Worm (Caenorhabditis elegans) whole organism, mixed stage, embryonic: ENCODE results near the gene T11B7.5.
A peak's percentile ranks its signal among the peaks of the same experiment; 100 is the strongest.

Source experiments
- M03D4.4 ChIP-seq: sonication (generic microtip); optimal IDR thresholded peaks from 2 replicates; lab custom pipeline; 2017; ENCODE audit warnings: mild to moderate bottlenecking, missing genetic modification characterization, missing compliant biosample characterization
- bed-3 ChIP-seq: fragments of 200-800 bp; sonication (Bioruptor generic); optimal IDR thresholded peaks from 3 replicates; lab custom pipeline; 2018; ENCODE audit warnings: mild to moderate bottlenecking, missing genetic modification characterization, moderate library complexity, missing compliant biosample characterization
- ceh-39 ChIP-seq: fragments of 150-350 bp; optimal IDR thresholded peaks from 2 replicates; lab custom pipeline; 2014; ENCODE audit warnings: missing biosample characterization, missing genetic modification characterization
- ceh-83 ChIP-seq: fragments of 200-800 bp; sonication (Bioruptor generic); optimal IDR thresholded peaks from 2 replicates; lab custom pipeline; 2018; ENCODE audit warnings: mild to moderate bottlenecking, missing genetic modification characterization, missing compliant biosample characterization
- ces-1 ChIP-seq: fragments of 150-350 bp; optimal IDR thresholded peaks from 2 replicates; lab custom pipeline; 2014; ENCODE audit warnings: missing biosample characterization, missing genetic modification reagents, missing genetic modification characterization
- cnd-1 ChIP-seq: fragments of 200-800 bp; sonication (Bioruptor generic); optimal IDR thresholded peaks from 2 replicates; lab custom pipeline; 2018; ENCODE audit warnings: mild to moderate bottlenecking, missing genetic modification characterization, missing compliant biosample characterization
- drap-1 ChIP-seq: fragments of 200-800 bp; sonication (Bioruptor generic); optimal IDR thresholded peaks from 3 replicates; lab custom pipeline; 2018; ENCODE audit warnings: mild to moderate bottlenecking, missing genetic modification characterization, missing compliant biosample characterization
- elt-1 ChIP-seq: sonication (generic microtip); optimal IDR thresholded peaks from 2 replicates; lab custom pipeline; 2017; ENCODE audit warnings: missing genetic modification characterization, mild to moderate bottlenecking, missing compliant biosample characterization, antibody characterized with exemption, moderate library complexity, borderline replicate concordance; ENCODE audit not compliant: insufficient read depth
- elt-3 ChIP-seq: fragments of 150-350 bp; optimal IDR thresholded peaks from 2 replicates; lab custom pipeline; 2014; ENCODE audit warnings: missing biosample characterization, missing genetic modification characterization
- flh-1 ChIP-seq: fragments of 200-800 bp; sonication (Bioruptor generic); optimal IDR thresholded peaks from 2 replicates; lab custom pipeline; 2018; ENCODE audit warnings: mild to moderate bottlenecking, missing genetic modification characterization, moderate library complexity, missing compliant biosample characterization
- ham-2 ChIP-seq: fragments of 200-800 bp; sonication (Bioruptor generic); optimal IDR thresholded peaks from 2 replicates; lab custom pipeline; 2018; ENCODE audit warnings: mild to moderate bottlenecking, missing genetic modification characterization, missing compliant biosample characterization
- hlh-1 ChIP-seq: fragments of 150-350 bp; optimal IDR thresholded peaks from 2 replicates; lab custom pipeline; 2014; ENCODE audit warnings: missing biosample characterization, missing genetic modification reagents, missing genetic modification characterization
- lin-13 ChIP-seq: fragments of 150-350 bp; optimal IDR thresholded peaks from 2 replicates; lab custom pipeline; 2014; ENCODE audit warnings: missing biosample characterization, missing genetic modification characterization
- lin-32 ChIP-seq: fragments of 200-800 bp; sonication (Bioruptor generic); optimal IDR thresholded peaks from 2 replicates; lab custom pipeline; 2018; ENCODE audit warnings: mild to moderate bottlenecking, missing genetic modification characterization, missing compliant biosample characterization
- lsy-2 ChIP-seq: fragments of 150-350 bp; optimal IDR thresholded peaks from 2 replicates; lab custom pipeline; 2014; ENCODE audit warnings: missing biosample characterization, missing genetic modification characterization
- mab-5 ChIP-seq: fragments of 150-350 bp; optimal IDR thresholded peaks from 2 replicates; lab custom pipeline; 2014; ENCODE audit warnings: missing biosample characterization, missing genetic modification characterization
- mep-1 ChIP-seq: fragments of 150-350 bp; optimal IDR thresholded peaks from 2 replicates; lab custom pipeline; 2017; ENCODE audit warnings: missing biosample characterization, missing genetic modification reagents, missing genetic modification characterization, inconsistent platforms
- nhr-12 ChIP-seq: fragments of 150-350 bp; optimal IDR thresholded peaks from 2 replicates; lab custom pipeline; 2014; ENCODE audit warnings: missing biosample characterization, missing genetic modification characterization
- nhr-2 ChIP-seq: fragments of 150-350 bp; optimal IDR thresholded peaks from 2 replicates; lab custom pipeline; 2014; ENCODE audit warnings: missing biosample characterization, missing genetic modification characterization
- nhr-237 ChIP-seq: fragments of 150-350 bp; optimal IDR thresholded peaks from 2 replicates; lab custom pipeline; 2014; ENCODE audit warnings: missing biosample characterization, missing genetic modification characterization
- nhr-28 ChIP-seq: fragments of 150-350 bp; optimal IDR thresholded peaks from 2 replicates; lab custom pipeline; 2014; ENCODE audit warnings: missing biosample characterization, missing genetic modification characterization
- nhr-76 ChIP-seq: sonication (generic microtip); optimal IDR thresholded peaks from 2 replicates; lab custom pipeline; 2017; ENCODE audit warnings: missing biosample characterization, missing genetic modification characterization
- pha-4 ChIP-seq: fragments of 150-350 bp; optimal IDR thresholded peaks from 2 replicates; lab custom pipeline; 2018; ENCODE audit warnings: missing biosample characterization, missing genetic modification reagents, missing genetic modification characterization
- sem-2 ChIP-seq: fragments of 200-800 bp; sonication (Bioruptor generic); optimal IDR thresholded peaks from 2 replicates; lab custom pipeline; 2018; ENCODE audit warnings: mild to moderate bottlenecking, missing genetic modification characterization, missing compliant biosample characterization
- snpc-4 ChIP-seq: fragments of 150-350 bp; optimal IDR thresholded peaks from 2 replicates; lab custom pipeline; 2014; ENCODE audit warnings: missing biosample characterization, missing genetic modification characterization
- tbx-8 ChIP-seq: fragments of 200-800 bp; sonication (Bioruptor generic); optimal IDR thresholded peaks from 2 replicates; lab custom pipeline; 2018; ENCODE audit warnings: mild to moderate bottlenecking, missing genetic modification characterization, moderate library complexity, missing compliant biosample characterization
- unc-120 ChIP-seq: sonication (generic microtip); optimal IDR thresholded peaks from 2 replicates; lab custom pipeline; 2017; ENCODE audit warnings: missing genetic modification characterization, missing compliant biosample characterization; ENCODE audit not compliant: poor library complexity, severe bottlenecking
- unc-39 ChIP-seq: fragments of 150-350 bp; optimal IDR thresholded peaks from 2 replicates; lab custom pipeline; 2014; ENCODE audit warnings: missing biosample characterization, missing genetic modification characterization
- unc-62 ChIP-seq: fragments of 150-350 bp; optimal IDR thresholded peaks from 2 replicates; lab custom pipeline; 2014; ENCODE audit warnings: missing biosample characterization, missing genetic modification reagents, missing genetic modification characterization
- zip-8 ChIP-seq: fragments of 150-350 bp; optimal IDR thresholded peaks from 2 replicates; lab custom pipeline; 2014; ENCODE audit warnings: missing biosample characterization, missing genetic modification characterization
- ztf-11 ChIP-seq: fragments of 150-350 bp; optimal IDR thresholded peaks from 2 replicates; lab custom pipeline; 2014; ENCODE audit warnings: missing biosample characterization, missing genetic modification characterization

Gene T11B7.5

DNA sequence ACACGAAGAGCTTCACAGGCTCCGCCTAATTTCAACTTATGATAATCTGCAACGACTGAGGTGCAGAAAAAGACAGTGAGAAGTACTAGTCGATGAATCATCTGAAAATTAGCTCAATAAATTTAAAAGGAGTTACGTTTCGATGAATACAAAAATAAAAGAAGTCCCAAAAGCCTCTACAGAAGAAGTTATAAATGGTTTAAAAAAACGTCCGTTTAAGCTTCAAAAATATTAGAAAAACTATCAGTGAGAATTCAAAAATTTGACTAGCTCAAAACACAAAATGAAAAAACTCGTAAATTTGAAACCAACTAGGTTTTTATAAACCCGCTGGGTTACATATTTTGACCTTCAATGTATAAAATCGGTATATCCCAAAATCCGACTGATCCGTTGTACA, at the start of gene T11B7.5:
T11B7.5 (minus strand) TSS at position 101 of the 400 bp plus-strand sequence.
- TF ChIP-seq lsy-2 (tag; lab: Kevin White, UChicago) (no peak), nhr-12 (tag; lab: Kevin White, UChicago) (no peak), zip-8 (tag; lab: Kevin White, UChicago) (no peak), lin-13 (no peak), elt-1 (tag; lab: Kevin White, UChicago) (no peak), unc-120 (tag; lab: Kevin White, UChicago) (no peak), unc-39 (tag; lab: Kevin White, UChicago) (no peak), ceh-39 (no peak), nhr-2 (tag; lab: Kevin White, UChicago) (no peak)

DNA sequence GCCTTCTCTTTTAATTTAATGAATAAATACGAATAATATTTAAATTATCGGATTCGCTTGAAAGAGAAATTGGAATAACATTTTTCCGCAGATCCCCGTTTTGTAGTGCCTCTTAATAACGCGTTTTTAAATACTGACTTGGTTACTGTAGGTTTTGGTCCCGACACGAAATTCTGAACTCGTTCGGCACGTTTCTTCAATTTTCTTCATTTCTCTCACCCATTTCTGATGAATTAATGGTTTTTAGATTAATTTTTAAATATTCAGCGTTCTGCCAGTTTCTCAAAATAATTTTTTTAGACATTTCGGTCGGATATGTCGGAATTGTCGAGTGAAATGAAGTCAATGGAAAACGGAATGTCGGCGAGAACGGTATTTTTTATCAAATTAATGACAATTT, 45.5 kb upstream of the T11B7.5 start, which contains the start of gene C27B7.5:
C27B7.5 (plus strand) TSS at position 301 of the 400 bp plus-strand sequence.
- no peak for TF ChIP-seq drap-1 (GFP tag; lab: Kevin White, UChicago)
- TF ChIP-seq ztf-11 (tag; lab: Kevin White, UChicago), result no peak
- no peak for TF ChIP-seq mep-1 (tag; lab: Kevin White, UChicago)
- TF ChIP-seq snpc-4 (tag; lab: Kevin White, UChicago), result no peak
- TF ChIP-seq nhr-28 (tag; lab: Kevin White, UChicago), result no peak
- TF ChIP-seq pha-4 (tag; lab: Kevin White, UChicago), result no peak
- no peak for TF ChIP-seq lin-13
- TF ChIP-seq ceh-39, result no peak
- TF ChIP-seq mab-5, result no peak
- TF ChIP-seq sem-2 (GFP tag; lab: Kevin White, UChicago), result no peak
- TF ChIP-seq zip-8 (tag; lab: Kevin White, UChicago), result no peak

DNA sequence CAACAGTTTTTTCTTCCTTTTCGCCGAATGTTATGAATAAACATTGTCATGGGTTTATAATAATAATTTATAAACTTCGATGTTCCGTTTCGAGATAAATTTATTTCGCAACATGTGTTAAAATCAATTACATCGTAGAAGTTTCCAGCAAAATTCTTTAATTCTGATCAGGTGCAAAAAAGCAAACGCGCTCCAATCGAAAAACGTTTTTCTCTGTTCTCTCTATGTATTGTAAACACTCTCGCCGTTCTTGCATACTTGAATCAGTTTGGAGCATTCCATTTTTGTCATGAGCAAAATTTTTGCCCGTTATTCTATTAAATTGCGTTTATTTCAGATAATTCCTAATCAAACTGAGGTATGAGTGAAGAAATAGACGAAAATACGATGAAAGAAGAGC, 37.9 kb upstream of the T11B7.5 start, which contains the start of gene rad-54.L2:
rad-54.L2 (plus strand) TSS at position 332 of the 400 bp plus-strand sequence.
- TF ChIP-seq unc-39 (tag; lab: Kevin White, UChicago) (no peak), ceh-39 (peak; percentile 20), lin-13 (no peak), bed-3 (GFP tag; lab: Kevin White, UChicago) (no peak), mep-1 (tag; lab: Kevin White, UChicago) (peak; percentile 22), elt-3 (no peak), ham-2 (no peak), sem-2 (GFP tag; lab: Kevin White, UChicago) (no peak), tbx-8 (no peak), lsy-2 (tag; lab: Kevin White, UChicago) (peak; percentile 40), ces-1 (GFP tag; lab: Kevin White, UChicago) (peak; percentile 57), lin-32 (no peak), nhr-2 (tag; lab: Kevin White, UChicago) (no peak), nhr-237 (tag; lab: Kevin White, UChicago) (peak; percentile 58), elt-1 (tag; lab: Kevin White, UChicago) (no peak), unc-120 (tag; lab: Kevin White, UChicago) (peak; percentile 58), unc-62 (GFP tag; lab: Kevin White, UChicago) (no peak), ceh-83 (GFP tag; lab: Kevin White, UChicago) (no peak), cnd-1 (tag; lab: Kevin White, UChicago) (no peak), hlh-1 (tag; lab: Kevin White, UChicago) (peak; percentile 21), flh-1 (no peak), pha-4 (tag; lab: Kevin White, UChicago) (peak; percentile 90), ztf-11 (tag; lab: Kevin White, UChicago) (no peak)

DNA sequence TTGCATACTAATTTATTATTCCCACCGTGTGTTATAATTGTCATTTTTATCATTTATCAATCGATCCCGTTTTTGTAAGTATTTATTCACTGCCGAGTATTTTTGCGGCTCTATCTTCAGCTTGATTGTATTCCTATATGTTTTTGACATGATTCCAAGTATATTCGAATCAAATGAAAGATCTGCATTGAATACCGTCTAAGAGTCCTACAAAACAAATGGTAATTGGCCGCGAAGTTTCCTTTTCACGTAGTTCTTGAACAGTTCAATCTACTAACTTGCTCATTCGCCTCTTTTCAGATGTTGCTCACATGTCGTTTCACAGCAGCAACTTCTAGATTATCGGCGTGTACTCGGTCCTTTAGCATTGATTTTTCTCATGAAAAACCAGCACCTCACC, 36.7 kb upstream of the T11B7.5 start, which contains the start of gene C27B7.2:
C27B7.2 (plus strand) TSS at position 301 of the 400 bp plus-strand sequence.
- TF ChIP-seq flh-1 (no peak), lin-32 (no peak), nhr-76 (tag; lab: Kevin White, UChicago) (no peak), pha-4 (tag; lab: Kevin White, UChicago) (no peak), M03D4.4 (tag; lab: Kevin White, UChicago) (no peak), nhr-12 (tag; lab: Kevin White, UChicago) (no peak), unc-120 (tag; lab: Kevin White, UChicago) (no peak), nhr-2 (tag; lab: Kevin White, UChicago) (no peak), snpc-4 (tag; lab: Kevin White, UChicago) (no peak), mep-1 (tag; lab: Kevin White, UChicago) (no peak), elt-1 (tag; lab: Kevin White, UChicago) (no peak)
